Worm (Caenorhabditis elegans): ENCODE measurements around the gene C17F4.11.

DNA sequence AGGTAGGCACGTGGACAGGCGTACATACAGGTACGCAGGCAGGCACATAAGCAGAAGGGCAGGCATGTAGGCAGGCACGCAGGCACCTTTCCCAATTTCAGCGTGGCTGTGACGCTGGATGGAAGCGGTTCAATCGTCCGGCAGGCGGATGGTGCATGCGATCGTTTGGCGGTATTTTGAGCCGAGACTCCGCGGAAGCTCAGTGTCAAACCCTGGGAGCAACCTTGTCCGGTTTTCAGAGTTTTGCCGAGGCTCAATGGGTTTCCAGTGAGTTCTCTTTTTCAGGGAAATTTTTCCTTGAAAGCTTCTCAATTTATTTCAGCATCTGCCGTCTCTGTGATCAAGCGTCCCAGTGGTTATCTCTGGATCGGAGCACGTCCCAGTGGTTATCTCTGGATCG, 12.9 kb downstream of the C17F4.11 start:
- TF ChIP-seq nhr-23 (tag; optimal IDR thresholded peaks at IDR 0.05) (no peak), unc-62 (GFP tag; optimal IDR thresholded peaks at IDR 0.05) (no peak), lin-15B (tag; optimal IDR thresholded peaks at IDR 0.05) (no peak), aly-2 (tag; optimal IDR thresholded peaks at IDR 0.05) (no peak)
